Worm (Caenorhabditis elegans) whole organism, L2 larva: Measurements from ENCODE around the gene R04E5.8.

ENCODE experiments used
- C34F6.9 ChIP-seq: fragments of 150-350 bp; optimal IDR thresholded peaks from 2 replicates; lab custom pipeline; 2014; ENCODE audit warnings: missing biosample characterization, missing genetic modification characterization
- F13H6.1 ChIP-seq: sonication (generic microtip); optimal IDR thresholded peaks from 2 replicates; lab custom pipeline; 2016; ENCODE audit warnings: missing genetic modification characterization, missing compliant biosample characterization
- R02D3.7 ChIP-seq: fragments of 150-350 bp; optimal IDR thresholded peaks from 2 replicates; lab custom pipeline; 2014; ENCODE audit warnings: missing biosample characterization, missing genetic modification characterization
- Y55F3AM.14 ChIP-seq: fragments of 200-800 bp; sonication (Bioruptor generic); optimal IDR thresholded peaks from 2 replicates; lab custom pipeline; 2018; ENCODE audit warnings: mild to moderate bottlenecking, missing genetic modification characterization, missing compliant biosample characterization
- ZK546.5 ChIP-seq: sonication (generic microtip); optimal IDR thresholded peaks from 2 replicates; lab custom pipeline; 2017; ENCODE audit warnings: missing biosample characterization, missing genetic modification characterization
- alr-1 ChIP-seq: fragments of 150-350 bp; optimal IDR thresholded peaks from 2 replicates; lab custom pipeline; 2014; ENCODE audit warnings: missing biosample characterization, missing genetic modification characterization
- aly-2 ChIP-seq: fragments of 150-350 bp; optimal IDR thresholded peaks from 2 replicates; lab custom pipeline; 2014; ENCODE audit warnings: missing biosample characterization, missing genetic modification characterization
- ama-1 ChIP-seq: fragments of 150-350 bp; optimal IDR thresholded peaks from 2 replicates; lab custom pipeline; 2018; ENCODE audit warnings: inconsistent platforms
- blmp-1 ChIP-seq: sonication (generic microtip); optimal IDR thresholded peaks from 2 replicates; lab custom pipeline; 2017; ENCODE audit warnings: missing genetic modification characterization, mild to moderate bottlenecking, missing compliant biosample characterization, antibody characterized with exemption, moderate library complexity; ENCODE audit not compliant: insufficient read depth
- crh-2 ChIP-seq: sonication (generic microtip); optimal IDR thresholded peaks from 2 replicates; lab custom pipeline; 2017; ENCODE audit warnings: missing biosample characterization, missing genetic modification characterization
- egl-27 ChIP-seq: sonication (generic microtip); optimal IDR thresholded peaks from 3 replicates; lab custom pipeline; 2017; ENCODE audit warnings: missing biosample characterization, missing genetic modification reagents, missing genetic modification characterization
- elt-3 ChIP-seq: sonication (generic microtip); optimal IDR thresholded peaks from 2 replicates; lab custom pipeline; 2017; ENCODE audit warnings: missing biosample characterization, missing genetic modification characterization
- fos-1 ChIP-seq: fragments of 150-350 bp; optimal IDR thresholded peaks from 2 replicates; lab custom pipeline; 2014; ENCODE audit warnings: missing biosample characterization, missing genetic modification characterization
- lin-39 ChIP-seq: fragments of 150-350 bp; optimal IDR thresholded peaks from 2 replicates; lab custom pipeline; 2014; ENCODE audit warnings: missing biosample characterization, missing genetic modification reagents, missing genetic modification characterization
- lsy-2 ChIP-seq, 2 experiments: fragments of 150-350 bp in 1 of 2; sonication (generic microtip) in 1 of 2; optimal IDR thresholded peaks; 2 replicates each; lab custom pipeline; 2014 to 2017; ENCODE audit warnings: missing biosample characterization in 2 of 2, missing genetic modification characterization in 2 of 2
- mab-5 ChIP-seq: fragments of 150-350 bp; optimal IDR thresholded peaks from 2 replicates; lab custom pipeline; 2014; ENCODE audit warnings: missing biosample characterization, missing genetic modification characterization
- nhr-10 ChIP-seq: sonication (generic microtip); optimal IDR thresholded peaks from 2 replicates; lab custom pipeline; 2017; ENCODE audit warnings: missing biosample characterization, missing genetic modification characterization
- nhr-12 ChIP-seq: fragments of 150-350 bp; optimal IDR thresholded peaks from 2 replicates; lab custom pipeline; 2014; ENCODE audit warnings: missing biosample characterization, missing genetic modification characterization
- nhr-129 ChIP-seq: fragments of 150-350 bp; optimal IDR thresholded peaks from 2 replicates; lab custom pipeline; 2014; ENCODE audit warnings: missing biosample characterization, missing genetic modification characterization
- nhr-23 ChIP-seq: fragments of 150-350 bp; optimal IDR thresholded peaks from 2 replicates; lab custom pipeline; 2014; ENCODE audit warnings: missing biosample characterization, missing genetic modification reagents, missing genetic modification characterization
- nhr-237 ChIP-seq: fragments of 150-350 bp; optimal IDR thresholded peaks from 2 replicates; lab custom pipeline; 2014; ENCODE audit warnings: missing biosample characterization, missing genetic modification characterization
- nhr-6 ChIP-seq: fragments of 150-350 bp; optimal IDR thresholded peaks from 2 replicates; lab custom pipeline; 2014; ENCODE audit warnings: missing biosample characterization, missing genetic modification characterization
- peb-1 ChIP-seq: fragments of 150-350 bp; optimal IDR thresholded peaks from 2 replicates; lab custom pipeline; 2014; ENCODE audit warnings: missing biosample characterization, missing genetic modification characterization
- sem-4 ChIP-seq: fragments of 150-350 bp; optimal IDR thresholded peaks from 2 replicates; lab custom pipeline; 2014; ENCODE audit warnings: missing biosample characterization, missing genetic modification reagents, missing genetic modification characterization
- skn-1 ChIP-seq: sonication (generic microtip); optimal IDR thresholded peaks from 2 replicates; lab custom pipeline; 2017; ENCODE audit warnings: missing biosample characterization, missing genetic modification characterization
- sma-9 ChIP-seq, 2 experiments: fragments of 150-350 bp in 1 of 2; sonication (generic microtip) in 1 of 2; optimal IDR thresholded peaks; 2 replicates each; lab custom pipeline; 2014 to 2016; ENCODE audit warnings: missing genetic modification characterization in 2 of 2, mild to moderate bottlenecking in 1 of 2, missing biosample characterization in 1 of 2, missing compliant biosample characterization in 1 of 2, missing genetic modification reagents in 1 of 2, moderate library complexity in 1 of 2
- unc-39 ChIP-seq: fragments of 150-350 bp; optimal IDR thresholded peaks from 2 replicates; lab custom pipeline; 2014; ENCODE audit warnings: missing biosample characterization, missing genetic modification characterization
- unc-55 ChIP-seq: fragments of 150-350 bp; sonication (generic microtip); optimal IDR thresholded peaks from 3 replicates; lab custom pipeline; 2014; ENCODE audit warnings: missing biosample characterization, missing genetic modification reagents, missing genetic modification characterization
- zag-1 ChIP-seq: fragments of 150-350 bp; optimal IDR thresholded peaks from 2 replicates; lab custom pipeline; 2014; ENCODE audit warnings: missing biosample characterization, missing genetic modification characterization
- ztf-1 ChIP-seq: fragments of 200-800 bp; sonication (Bioruptor generic); conservative IDR thresholded peaks from 2 replicates; pipeline ENCODE4 v1.3.6; 2022; ENCODE audit warnings: missing genetic modification characterization, missing compliant biosample characterization
- ztf-11 ChIP-seq: sonication (generic microtip); optimal IDR thresholded peaks from 2 replicates; lab custom pipeline; 2017; ENCODE audit warnings: missing biosample characterization, missing genetic modification characterization

The R04E5.8 gene

DNA sequence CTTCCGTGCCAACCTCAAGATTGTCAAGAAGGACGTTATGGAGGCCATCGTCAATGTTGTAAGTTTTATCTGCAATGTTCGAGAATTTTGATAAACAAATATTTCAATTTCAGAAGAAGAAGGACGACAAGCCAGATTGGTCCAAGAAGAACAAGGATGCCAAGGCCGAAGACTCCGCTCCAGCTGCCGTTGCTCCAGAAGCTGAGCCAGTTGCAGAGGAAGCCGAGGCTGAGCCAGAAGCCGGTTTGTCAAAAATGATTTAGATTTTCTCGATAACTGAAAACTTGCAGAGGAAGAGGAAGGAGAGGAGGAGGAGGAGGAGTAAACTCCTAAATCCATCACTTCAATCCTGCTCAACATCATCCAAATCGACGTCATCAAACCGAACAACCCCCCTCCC is 15.8 kb downstream of the R04E5.8 start:
- no peak for TF ChIP-seq R02D3.7 (tag; lab: Kevin White, UChicago)
- no peak for TF ChIP-seq unc-55
- TF ChIP-seq ama-1 (lab: Kevin White, UChicago) = no peak
- no peak for TF ChIP-seq crh-2 (tag; lab: Kevin White, UChicago)
- TF ChIP-seq mab-5 = no peak
- TF ChIP-seq, all 48 proteins: peak for 0

DNA sequence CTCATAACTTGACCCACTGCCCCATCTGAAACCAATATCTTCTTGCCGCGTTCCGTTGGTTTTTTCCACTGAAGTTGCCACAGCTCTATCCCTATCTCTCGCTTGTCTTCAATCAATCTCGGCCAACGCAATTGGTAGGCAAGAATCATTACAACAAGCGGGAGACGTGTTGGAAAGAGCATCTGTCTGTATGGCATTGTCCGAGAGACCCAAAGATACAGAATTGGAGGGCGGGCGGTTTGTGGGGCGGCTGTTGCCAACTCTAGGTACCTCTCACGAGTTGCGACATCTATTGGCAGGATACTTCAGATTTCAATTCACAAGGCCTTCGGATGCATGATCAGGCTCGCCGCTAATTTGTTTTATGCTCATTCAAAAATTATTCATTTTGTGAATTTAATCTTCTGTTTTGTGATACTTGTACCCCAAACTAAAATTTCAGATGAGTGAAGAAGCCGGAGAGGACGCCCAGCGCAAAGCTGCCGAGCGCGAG is 16.9 kb downstream of the R04E5.8 start, which contains the start of gene unc-27:
unc-27 (plus strand) TSS at position 443 of the 493 bp plus-strand sequence.
- peak; percentile 59 for TF ChIP-seq F13H6.1 (tag; lab: Kevin White, UChicago)
- no peak for TF ChIP-seq nhr-6 (tag; lab: Kevin White, UChicago)
- peak; percentile 44 for TF ChIP-seq nhr-129 (tag; lab: Kevin White, UChicago)

ce11 chrX:8787689-8788222 is 18.2 kb downstream of the R04E5.8 start:
- TF ChIP-seq ztf-11 (tag; lab: Kevin White, UChicago) = no peak
- peak; percentile 28 for TF ChIP-seq sma-9 (GFP tag; optimal IDR thresholded peaks at IDR 0.05; lab: Kevin White, UChicago)
- TF ChIP-seq sma-9 (tag; optimal IDR thresholded peaks at IDR 0.05; lab: Kevin White, UChicago) = no peak
- no peak for TF ChIP-seq nhr-237 (tag; lab: Kevin White, UChicago)
- TF ChIP-seq nhr-23 (tag; lab: Kevin White, UChicago) = no peak
- no peak for TF ChIP-seq nhr-12 (tag; lab: Kevin White, UChicago)
- no peak for TF ChIP-seq C34F6.9 (tag; lab: Kevin White, UChicago)
- TF ChIP-seq ztf-1 (GFP tag; lab: Robert Waterston, UW) = no peak
- no peak for TF ChIP-seq mab-5
- no peak for TF ChIP-seq skn-1 (tag; lab: Kevin White, UChicago)
- no peak for TF ChIP-seq elt-3 (tag; lab: Kevin White, UChicago)
- TF ChIP-seq egl-27 (tag; lab: Kevin White, UChicago) = no peak
- TF ChIP-seq peb-1 (tag; lab: Kevin White, UChicago) = no peak
- TF ChIP-seq F13H6.1 (tag; lab: Kevin White, UChicago) = peak; percentile 25
- TF ChIP-seq nhr-129 (tag; lab: Kevin White, UChicago) = peak; percentile 39
- TF ChIP-seq, all 48 proteins: peak for 3

DNA sequence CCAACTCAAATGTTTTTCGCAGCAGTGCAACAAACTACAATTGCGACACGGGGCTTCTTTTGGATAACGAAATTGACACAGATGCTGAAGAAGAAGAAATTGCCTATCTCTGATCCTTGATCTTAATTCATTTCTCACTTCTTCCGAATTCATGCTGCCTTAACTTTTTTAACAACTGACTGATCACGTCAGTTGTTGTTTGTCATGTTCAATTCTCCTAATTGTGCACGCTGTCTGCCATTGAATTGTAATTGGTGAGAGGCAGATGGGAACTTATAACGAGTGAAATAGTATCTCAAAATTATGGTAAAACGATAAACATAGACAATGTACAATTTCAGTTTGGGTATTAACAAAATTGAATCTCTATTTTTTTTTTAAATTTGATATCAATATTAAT is 19.2 kb downstream of the R04E5.8 start:
- TF ChIP-seq lsy-2 (tag; optimal IDR thresholded peaks at IDR 0.05; lab: Kevin White, UChicago) (peak in 1 of 2 experiments; percentile 19), F13H6.1 (tag; lab: Kevin White, UChicago) (peak; percentile 37), R02D3.7 (tag; lab: Kevin White, UChicago) (no peak), nhr-129 (tag; lab: Kevin White, UChicago) (peak; percentile 50), blmp-1 (tag; lab: Kevin White, UChicago) (no peak), sma-9 (GFP tag; optimal IDR thresholded peaks at IDR 0.05; lab: Kevin White, UChicago) (peak; percentile 57), sma-9 (tag; optimal IDR thresholded peaks at IDR 0.05; lab: Kevin White, UChicago) (no peak)

DNA sequence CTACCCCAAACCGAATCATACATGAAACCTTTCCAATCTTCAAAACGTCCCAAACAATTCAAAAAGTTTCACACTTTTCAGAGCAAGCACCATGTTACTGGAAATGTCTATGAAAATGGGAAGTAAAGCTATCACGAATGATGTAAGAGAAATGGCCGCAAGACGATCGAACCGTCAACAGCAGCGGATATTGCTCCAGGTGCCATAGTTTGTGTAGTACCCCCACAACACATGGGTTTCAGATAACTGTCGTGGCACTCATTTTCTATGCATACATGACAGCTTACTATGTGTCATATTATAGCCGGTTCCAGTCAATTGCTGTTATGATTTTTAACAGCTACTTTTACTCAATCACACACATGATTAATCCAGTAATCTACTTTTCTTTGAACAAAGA is 21.7 kb downstream of the R04E5.8 start, which contains the start of gene ZK721.3:
ZK721.3 (plus strand) TSS at position 301 of the 400 bp plus-strand sequence.
- no peak for TF ChIP-seq fos-1 (tag; lab: Kevin White, UChicago)
- no peak for TF ChIP-seq lin-39 (tag; lab: Kevin White, UChicago)
- no peak for TF ChIP-seq zag-1 (tag; lab: Kevin White, UChicago)
- no peak for TF ChIP-seq sma-9 (GFP tag; optimal IDR thresholded peaks at IDR 0.05; lab: Kevin White, UChicago)
- TF ChIP-seq sma-9 (tag; optimal IDR thresholded peaks at IDR 0.05; lab: Kevin White, UChicago) = no peak
- TF ChIP-seq nhr-23 (tag; lab: Kevin White, UChicago) = no peak
- TF ChIP-seq aly-2 (tag; lab: Kevin White, UChicago) = no peak
- no peak for TF ChIP-seq ama-1 (lab: Kevin White, UChicago)
- TF ChIP-seq blmp-1 (tag; lab: Kevin White, UChicago) = no peak
- TF ChIP-seq ztf-1 (GFP tag; lab: Robert Waterston, UW) = no peak
- no peak for TF ChIP-seq sem-4
- TF ChIP-seq F13H6.1 (tag; lab: Kevin White, UChicago) = no peak

DNA sequence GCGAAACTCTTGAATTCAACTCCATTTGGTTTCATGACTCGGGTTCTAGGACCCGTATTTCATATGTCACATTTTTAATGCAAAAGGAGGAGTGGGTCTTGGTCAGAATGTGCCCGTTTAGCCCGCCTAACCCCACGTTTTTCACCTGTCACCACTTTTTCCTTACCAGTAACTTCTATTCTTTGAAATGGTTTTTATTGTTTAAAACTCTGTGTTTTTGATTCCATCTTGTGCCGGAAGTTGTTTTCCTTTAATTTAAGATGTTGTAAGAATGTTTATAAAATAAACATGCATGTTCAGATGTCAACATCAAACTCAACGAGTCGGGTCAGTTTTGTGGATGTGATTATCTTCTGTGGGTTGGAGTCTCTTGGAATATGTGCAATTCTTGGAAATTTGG is 27.4 kb downstream of the R04E5.8 start, which contains the start of gene ZK721.4:
ZK721.4 (plus strand) TSS at position 301 of the 400 bp plus-strand sequence.
- TF ChIP-seq nhr-10 (tag; lab: Kevin White, UChicago) (no peak), unc-39 (tag; lab: Kevin White, UChicago) (no peak), alr-1 (tag; lab: Kevin White, UChicago) (no peak), lin-39 (tag; lab: Kevin White, UChicago) (no peak), ztf-1 (GFP tag; lab: Robert Waterston, UW) (no peak), ZK546.5 (tag; lab: Kevin White, UChicago) (no peak), blmp-1 (tag; lab: Kevin White, UChicago) (no peak), Y55F3AM.14 (GFP tag; lab: Kevin White, UChicago) (no peak)
